Worm (Caenorhabditis elegans): Measurements from ENCODE around the gene T12B3.3.

T12B3.3 gene

ce11 chrIV:7400502-7401118 is 25.7 kb downstream of the T12B3.3 start:
- TF ChIP-seq zfh-2 (GFP tag; conservative IDR thresholded peaks at IDR 0.05) (peak; percentile 60), fkh-3 (tag; optimal IDR thresholded peaks at IDR 0.05) (no peak)

ce11 chrIV:7402077-7402476 is 27.1 kb downstream of the T12B3.3 start:
- TF ChIP-seq rcor-1 (GFP tag; IDR thresholded peaks at IDR 0.05) (peak; percentile 73), D2030.7 (GFP tag; IDR thresholded peaks at IDR 0.05) (no peak), akir-1 (GFP tag; optimal IDR thresholded peaks at IDR 0.05) (no peak), athp-1 (tag; optimal IDR thresholded peaks at IDR 0.05) (no peak), tbp1 (GFP tag; optimal IDR thresholded peaks at IDR 0.05) (no peak), ztf-22 (GFP tag; optimal IDR thresholded peaks at IDR 0.05) (no peak), somi-1 (GFP tag; optimal IDR thresholded peaks at IDR 0.05) (no peak), rpc-1 (optimal IDR thresholded peaks at IDR 0.05) (no peak), rpc-1 (tag; optimal IDR thresholded peaks at IDR 0.05) (no peak), hmg-20 (GFP tag; IDR thresholded peaks at IDR 0.05) (no peak), C17E4.6 (GFP tag; IDR thresholded peaks at IDR 0.05) (no peak), Y53F4B.3 (GFP tag; IDR thresholded peaks at IDR 0.05) (no peak), egl-18 (GFP tag; IDR thresholded peaks at IDR 0.05) (no peak), ztf-3 (GFP tag; optimal IDR thresholded peaks at IDR 0.05) (no peak), egl-44 (GFP tag; IDR thresholded peaks at IDR 0.05) (no peak), snpc-3.4 (tag; optimal IDR thresholded peaks at IDR 0.05) (no peak), F37B4.10 (GFP tag; IDR thresholded peaks at IDR 0.05) (0 out of 2 replicates have a peak, but pooled peaks have one; percentile 34), dox-1 (GFP tag; IDR thresholded peaks at IDR 0.05) (no peak), F55B11.4 (tag; optimal IDR thresholded peaks at IDR 0.05; ENCODE audit: borderline replicate concordance, insufficient read depth) (no peak), Y56A3A.18 (GFP tag; IDR thresholded peaks at IDR 0.05) (no peak), let-526 (GFP tag; IDR thresholded peaks at IDR 0.05) (no peak), madf-10 (tag; optimal IDR thresholded peaks at IDR 0.05) (peak; percentile 94), bed-1 (GFP tag; IDR thresholded peaks at IDR 0.05) (no peak), lin-35 (GFP tag; optimal IDR thresholded peaks at IDR 0.05) (peak in 1 of 3 experiments; percentile 45), T26A5.8 (tag; optimal IDR thresholded peaks at IDR 0.05) (no peak), snpc-4 (GFP tag; optimal IDR thresholded peaks at IDR 0.05) (no peak), snpc-4 (tag; optimal IDR thresholded peaks at IDR 0.05) (no peak), F39B2.1 (GFP tag; IDR thresholded peaks at IDR 0.05) (no peak), lin-40 (tag; optimal IDR thresholded peaks at IDR 0.05) (peak; percentile 75), madf-6 (GFP tag; IDR thresholded peaks at IDR 0.05) (no peak), C06A6.2 (GFP tag; conservative IDR thresholded peaks at IDR 0.05) (no peak), attf-3 (GFP tag; conservative IDR thresholded peaks at IDR 0.05) (no peak), Y95B8A.8 (GFP tag; IDR thresholded peaks at IDR 0.05) (no peak), F22D6.2 (tag; optimal IDR thresholded peaks at IDR 0.05) (no peak), lin-26 (GFP tag; IDR thresholded peaks at IDR 0.05) (no peak), nfya-2 (GFP tag; IDR thresholded peaks at IDR 0.05) (no peak), mes-4 (tag; optimal IDR thresholded peaks at IDR 0.05) (no peak), ceh-40 (GFP tag; IDR thresholded peaks at IDR 0.05) (no peak), F52B5.7 (tag; optimal IDR thresholded peaks at IDR 0.05) (peak; percentile 26), B0261.1 (tag; optimal IDR thresholded peaks at IDR 0.05) (no peak), mel-28 (tag; optimal IDR thresholded peaks at IDR 0.05; ENCODE audit: borderline replicate concordance) (no peak), F33H1.4 (GFP tag; IDR thresholded peaks at IDR 0.05) (0 out of 2 replicates have a peak, but pooled peaks have one; percentile 20), nhr-120 (GFP tag; IDR thresholded peaks at IDR 0.05) (no peak), T07F8.4 (tag; optimal IDR thresholded peaks at IDR 0.05) (no peak), hlh-26 (GFP tag; conservative IDR thresholded peaks at IDR 0.05) (no peak), K11D2.4 (GFP tag; IDR thresholded peaks at IDR 0.05) (peak; percentile 63; the same call in 1 of the 2 replicates)

Data from whole organism, young adult.